Worm (Caenorhabditis elegans): ENCODE results near the gene oma-1.

ce11 chrIV:8840161-8840765 lies 48.5 kb upstream of the oma-1 start, which contains the start of the genes T28C6.11 and T11B7.1:
- TF ChIP-seq ztf-23 (GFP tag; IDR thresholded peaks at IDR 0.05) (no peak), klf-2 (GFP tag; conservative IDR thresholded peaks at IDR 0.05) (no peak), ztf-29 (GFP tag; IDR thresholded peaks at IDR 0.05) (no peak), T22C8.4 (GFP tag; IDR thresholded peaks at IDR 0.05) (no peak), flt-1 (GFP tag; IDR thresholded peaks at IDR 0.05) (no peak), cog-1 (tag; optimal IDR thresholded peaks at IDR 0.05) (no peak)
